Worm (Caenorhabditis elegans): ENCODE results near the gene pde-3.

DNA sequence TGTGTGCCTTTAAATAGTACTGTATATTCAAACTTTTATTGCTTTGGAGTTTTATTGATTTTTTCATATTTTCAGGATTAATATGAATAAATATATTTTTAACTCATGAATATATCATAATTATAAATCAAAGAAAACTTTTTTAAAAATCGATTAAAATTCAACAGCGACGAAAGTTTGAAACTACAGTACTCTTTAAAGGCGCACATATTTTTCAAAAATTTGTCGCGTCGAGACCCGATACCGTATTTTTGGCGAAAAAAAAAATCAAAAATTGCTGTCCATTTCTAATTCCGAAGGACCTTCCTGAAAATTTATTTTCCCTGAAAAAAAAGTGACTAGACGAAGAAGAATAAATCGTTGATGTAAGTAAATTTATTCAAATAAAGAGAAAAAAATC is 48.8 kb downstream of the pde-3 start:
- TF ChIP-seq fkh-10 (GFP tag; optimal IDR thresholded peaks at IDR 0.05): no peak
- no peak for TF ChIP-seq lim-6 (tag; optimal IDR thresholded peaks at IDR 0.05)
- no peak for TF ChIP-seq madf-2 (tag; optimal IDR thresholded peaks at IDR 0.05)
- no peak for TF ChIP-seq sox-4 (tag; optimal IDR thresholded peaks at IDR 0.05)
- TF ChIP-seq K02D7.2 (tag; optimal IDR thresholded peaks at IDR 0.05): no peak
- TF ChIP-seq ref-2 (tag; optimal IDR thresholded peaks at IDR 0.05): no peak
- no peak for TF ChIP-seq rnt-1 (tag; optimal IDR thresholded peaks at IDR 0.05)
- TF ChIP-seq ztf-16 (tag; optimal IDR thresholded peaks at IDR 0.05): no peak
- no peak for TF ChIP-seq F13H6.1 (tag; optimal IDR thresholded peaks at IDR 0.05)
- TF ChIP-seq ceh-9 (tag; optimal IDR thresholded peaks at IDR 0.05): no peak
